Fruit fly (Drosophila melanogaster) whole organism, embryonic: ENCODE data around the gene CG9021.

Source experiments
- Adf1 ChIP-seq: fragments of 200-800 bp; sonication (Bioruptor generic); IDR thresholded peaks from 2 replicates; pipeline ENCODE4 v1.3.6; 2022; ENCODE audit warnings: missing biosample characterization, missing genetic modification characterization
- Atf3 ChIP-seq: fragments of 200-800 bp; sonication (Bioruptor generic); optimal IDR thresholded peaks from 3 replicates; lab custom pipeline; 2016; ENCODE audit warnings: missing biosample characterization, missing genetic modification characterization
- Atf6 ChIP-seq: fragments of 200-800 bp; sonication (Bioruptor generic); IDR thresholded peaks from 2 replicates; pipeline ENCODE4 v1.3.6; 2022; ENCODE audit warnings: missing biosample characterization, missing genetic modification characterization
- B-H2 ChIP-seq: fragments of 200-800 bp; sonication (Bioruptor generic); optimal IDR thresholded peaks from 2 replicates; lab custom pipeline; 2018; ENCODE audit warnings: missing biosample characterization, mild to moderate bottlenecking, missing genetic modification characterization
- Blimp-1 ChIP-seq: fragments of 200-800 bp; sonication (Bioruptor generic); optimal IDR thresholded peaks from 3 replicates; lab custom pipeline; 2018; ENCODE audit warnings: missing biosample characterization, missing genetic modification characterization, mild to moderate bottlenecking, moderate library complexity, missing genetic modification reagents
- CG10274 ChIP-seq: fragments of 200-800 bp; sonication (Bioruptor generic); optimal IDR thresholded peaks from 3 replicates; lab custom pipeline; 2017; ENCODE audit warnings: missing biosample characterization, mild to moderate bottlenecking, missing genetic modification characterization
- CG11695 ChIP-seq: fragments of 200-800 bp; sonication (Bioruptor generic); IDR thresholded peaks from 3 replicates; pipeline ENCODE4 v1.3.6; 2022; ENCODE audit warnings: missing biosample characterization, missing genetic modification characterization
- CG12219 ChIP-seq: fragments of 200-800 bp; sonication (Bioruptor generic); optimal IDR thresholded peaks from 3 replicates; lab custom pipeline; 2018; ENCODE audit warnings: missing biosample characterization, mild to moderate bottlenecking, missing genetic modification characterization
- CG12299 ChIP-seq: fragments of 200-800 bp; sonication (Bioruptor generic); optimal IDR thresholded peaks from 2 replicates; lab custom pipeline; 2018; ENCODE audit warnings: missing biosample characterization, mild to moderate bottlenecking, missing genetic modification characterization
- CG17361 ChIP-seq: fragments of 200-800 bp; sonication (Bioruptor generic); IDR thresholded peaks from 3 replicates; pipeline ENCODE4 v1.3.6; 2022; ENCODE audit warnings: missing biosample characterization, missing genetic modification characterization
- CG2120 ChIP-seq: fragments of 200-800 bp; sonication (Bioruptor generic); optimal IDR thresholded peaks from 3 replicates; lab custom pipeline; 2016; ENCODE audit warnings: missing biosample characterization, missing genetic modification characterization
- CG2712 ChIP-seq: fragments of 200-800 bp; optimal IDR thresholded peaks from 3 replicates; lab custom pipeline; 2019; ENCODE audit warnings: missing biosample characterization, mild to moderate bottlenecking, missing genetic modification characterization, moderate library complexity
- CG2875 ChIP-seq: fragments of 200-800 bp; sonication (Bioruptor generic); optimal IDR thresholded peaks from 2 replicates; lab custom pipeline; 2017; ENCODE audit warnings: missing biosample characterization, mild to moderate bottlenecking, missing genetic modification characterization, missing genetic modification reagents
- CG31224 ChIP-seq: fragments of 200-800 bp; sonication (Bioruptor generic); IDR thresholded peaks from 2 replicates; pipeline ENCODE4 v1.3.6; 2022; ENCODE audit warnings: missing biosample characterization, missing genetic modification characterization
- CG32532 ChIP-seq: fragments of 200-800 bp; sonication (Bioruptor generic); IDR thresholded peaks from 2 replicates; pipeline ENCODE4 v1.3.6; 2022; ENCODE audit warnings: missing biosample characterization, missing genetic modification characterization
- CG4730 ChIP-seq: fragments of 200-800 bp; sonication (Bioruptor generic); IDR thresholded peaks from 2 replicates; pipeline ENCODE4 v1.3.6; 2022; ENCODE audit warnings: missing biosample characterization, missing genetic modification characterization
- CG5180 ChIP-seq: fragments of 200-800 bp; sonication (Bioruptor generic); optimal IDR thresholded peaks from 3 replicates; lab custom pipeline; 2017; ENCODE audit warnings: missing biosample characterization, missing genetic modification characterization, mild to moderate bottlenecking, moderate library complexity, missing genetic modification reagents
- CG6813 ChIP-seq: fragments of 200-800 bp; sonication (Bioruptor generic); optimal IDR thresholded peaks from 2 replicates; lab custom pipeline; 2017; ENCODE audit warnings: missing biosample characterization, missing genetic modification characterization, mild to moderate bottlenecking, moderate library complexity, missing genetic modification reagents
- CG8281 ChIP-seq: fragments of 200-800 bp; sonication (Bioruptor generic); optimal IDR thresholded peaks from 2 replicates; lab custom pipeline; 2018; ENCODE audit warnings: missing biosample characterization, mild to moderate bottlenecking, missing genetic modification characterization, moderate library complexity
- CG8388 ChIP-seq: fragments of 200-800 bp; sonication (Bioruptor generic); optimal IDR thresholded peaks from 2 replicates; lab custom pipeline; 2019; ENCODE audit warnings: missing biosample characterization, mild to moderate bottlenecking, missing genetic modification characterization, moderate library complexity
- Camta ChIP-seq: fragments of 200-800 bp; sonication (Bioruptor generic); optimal IDR thresholded peaks from 2 replicates; lab custom pipeline; 2016; ENCODE audit warnings: missing biosample characterization, missing genetic modification characterization
- CkIIα-i1 ChIP-seq: fragments of 200-800 bp; sonication (Bioruptor generic); IDR thresholded peaks from 2 replicates; pipeline ENCODE4 v1.3.6; 2022; ENCODE audit warnings: missing biosample characterization, missing genetic modification characterization
- D19A ChIP-seq: fragments of 200-800 bp; optimal IDR thresholded peaks from 3 replicates; lab custom pipeline; 2019; ENCODE audit warnings: missing biosample characterization, mild to moderate bottlenecking, missing genetic modification characterization, moderate library complexity
- Doc2 ChIP-seq: fragments of 200-800 bp; sonication (Bioruptor generic); IDR thresholded peaks from 2 replicates; pipeline ENCODE4 v1.3.6; 2022; ENCODE audit warnings: missing biosample characterization, missing genetic modification characterization
- Fer2 ChIP-seq: fragments of 200-800 bp; sonication (Bioruptor generic); optimal IDR thresholded peaks from 2 replicates; lab custom pipeline; 2018; ENCODE audit warnings: missing biosample characterization, mild to moderate bottlenecking, missing genetic modification characterization, moderate library complexity
- Poxn ChIP-seq: fragments of 200-800 bp; sonication (Bioruptor generic); IDR thresholded peaks from 2 replicates; pipeline ENCODE4 v1.3.6; 2022; ENCODE audit warnings: missing biosample characterization, missing genetic modification characterization
- Rx ChIP-seq: fragments of 200-800 bp; sonication (Bioruptor generic); IDR thresholded peaks from 2 replicates; pipeline ENCODE4 v1.3.6; 2022; ENCODE audit warnings: missing biosample characterization, missing genetic modification characterization
- Side ChIP-seq: fragments of 200-800 bp; sonication (Bioruptor generic); optimal IDR thresholded peaks from 2 replicates; lab custom pipeline; 2016; ENCODE audit warnings: missing biosample characterization, missing genetic modification characterization
- Stat92E ChIP-seq, 3 experiments: fragments of >200 bp in 2 of 3; fragments of 200-800 bp in 1 of 3; sonication (Bioruptor generic) in 1 of 3; optimal IDR thresholded peaks; 2 replicates each; lab custom pipeline; 2017 to 2019; ENCODE audit warnings: missing biosample characterization in 3 of 3, missing genetic modification characterization in 3 of 3, mild to moderate bottlenecking in 1 of 3, moderate library complexity in 1 of 3
- aop ChIP-seq: fragments of 200-800 bp; sonication (Bioruptor generic); IDR thresholded peaks from 2 replicates; pipeline ENCODE4 v1.3.6; 2022; ENCODE audit warnings: missing biosample characterization, missing genetic modification characterization
- bcd ChIP-seq: fragments of 200-800 bp; sonication (Bioruptor generic); optimal IDR thresholded peaks from 2 replicates; lab custom pipeline; 2017; ENCODE audit warnings: missing biosample characterization, mild to moderate bottlenecking, missing genetic modification characterization
- bigmax ChIP-seq: fragments of 200-800 bp; sonication (Bioruptor generic); optimal IDR thresholded peaks from 2 replicates; lab custom pipeline; 2018; ENCODE audit warnings: missing biosample characterization, mild to moderate bottlenecking, missing genetic modification characterization
- btn ChIP-seq: fragments of 200-800 bp; sonication (Bioruptor generic); optimal IDR thresholded peaks from 2 replicates; lab custom pipeline; 2016; ENCODE audit warnings: missing biosample characterization, missing genetic modification characterization
- dan ChIP-seq: fragments of 200-800 bp; sonication (Bioruptor generic); IDR thresholded peaks from 2 replicates; pipeline ENCODE4 v1.3.6; 2022; ENCODE audit warnings: missing biosample characterization, missing genetic modification characterization
- fru ChIP-seq: fragments of >200 bp; optimal IDR thresholded peaks from 2 replicates; lab custom pipeline; 2017
- gcm ChIP-seq: fragments of 200-800 bp; sonication (Bioruptor generic); optimal IDR thresholded peaks from 2 replicates; lab custom pipeline; 2019; ENCODE audit warnings: missing biosample characterization, mild to moderate bottlenecking, missing genetic modification characterization, moderate library complexity
- gsb-n ChIP-seq: fragments of 200-800 bp; sonication (Bioruptor generic); optimal IDR thresholded peaks from 3 replicates; lab custom pipeline; 2018; ENCODE audit warnings: missing biosample characterization, mild to moderate bottlenecking, missing genetic modification characterization
- knrl ChIP-seq: fragments of 200-800 bp; sonication (Bioruptor generic); IDR thresholded peaks from 3 replicates; pipeline ENCODE4 v1.3.6; 2022; ENCODE audit warnings: missing biosample characterization, missing genetic modification characterization; ENCODE audit not compliant: partially characterized antibody
- lab ChIP-seq: fragments of 200-800 bp; sonication (Bioruptor generic); optimal IDR thresholded peaks from 3 replicates; lab custom pipeline; 2017; ENCODE audit warnings: missing biosample characterization, missing genetic modification characterization, mild to moderate bottlenecking, moderate library complexity, missing genetic modification reagents
- nerfin-2 ChIP-seq: fragments of 200-800 bp; sonication (Bioruptor generic); IDR thresholded peaks from 2 replicates; pipeline ENCODE4 v1.3.6; 2022; ENCODE audit warnings: missing biosample characterization, missing genetic modification characterization; ENCODE audit not compliant: partially characterized antibody
- peb ChIP-seq: fragments of 200-800 bp; sonication (Bioruptor generic); IDR thresholded peaks from 2 replicates; pipeline ENCODE4 v1.3.6; 2022; ENCODE audit warnings: missing biosample characterization, missing genetic modification characterization
- sd ChIP-seq: fragments of 200-800 bp; sonication (Bioruptor generic); optimal IDR thresholded peaks from 3 replicates; lab custom pipeline; 2018; ENCODE audit warnings: missing biosample characterization, mild to moderate bottlenecking, missing genetic modification characterization, moderate library complexity
- sima ChIP-seq: fragments of 200-800 bp; sonication (Bioruptor generic); optimal IDR thresholded peaks from 2 replicates; lab custom pipeline; 2016; ENCODE audit warnings: missing biosample characterization, missing genetic modification characterization
- sna ChIP-seq: fragments of 200-800 bp; sonication (Bioruptor generic); IDR thresholded peaks from 2 replicates; pipeline ENCODE4 v1.3.6; 2022; ENCODE audit warnings: missing biosample characterization, missing genetic modification characterization; ENCODE audit not compliant: partially characterized antibody
- sr ChIP-seq: fragments of 200-800 bp; sonication (Bioruptor generic); IDR thresholded peaks from 3 replicates; pipeline ENCODE4 v1.3.6; 2022; ENCODE audit warnings: missing biosample characterization, missing genetic modification characterization
- tin ChIP-seq: fragments of 200-800 bp; sonication (Bioruptor generic); optimal IDR thresholded peaks from 3 replicates; lab custom pipeline; 2016; ENCODE audit warnings: missing biosample characterization, missing genetic modification characterization
- ttk ChIP-seq: fragments of 200-800 bp; sonication (Bioruptor generic); IDR thresholded peaks from 2 replicates; pipeline ENCODE4 v2.1.2; 2022; ENCODE audit warnings: missing biosample characterization, missing genetic modification characterization
- twi ChIP-seq: fragments of 200-800 bp; optimal IDR thresholded peaks from 2 replicates; lab custom pipeline; 2019; ENCODE audit warnings: missing biosample characterization, mild to moderate bottlenecking, missing genetic modification characterization, moderate library complexity
- tx ChIP-seq: fragments of 200-800 bp; sonication (Bioruptor generic); optimal IDR thresholded peaks from 2 replicates; lab custom pipeline; 2016; ENCODE audit warnings: missing biosample characterization, missing genetic modification characterization
- yki ChIP-seq: fragments of >200 bp; optimal IDR thresholded peaks from 3 replicates; lab custom pipeline; 2018

The CG9021 gene

dm6 chr2L:5948775-5949526 lies 44.5 kb upstream of the CG9021 start, which contains the start of gene CG9044 (continued):
- TF ChIP-seq CG10274 (GFP tag; lab: Kevin White, UChicago), result no peak
- TF ChIP-seq CG5180 (GFP tag; lab: Kevin White, UChicago), result no peak
- no peak for TF ChIP-seq yki
- TF ChIP-seq Stat92E (GFP tag; optimal IDR thresholded peaks at IDR 0.05; lab: Kevin White, UChicago), result peak in 1 of 3 experiments; percentile 41
- no peak for TF ChIP-seq gcm
- TF ChIP-seq sr (GFP tag; lab: Robert Waterston, UW), result no peak
- no peak for TF ChIP-seq bcd (GFP tag; lab: Kevin White, UChicago)
- peak; percentile 87 for TF ChIP-seq nerfin-2
- no peak for TF ChIP-seq CkIIα-i1 (GFP tag; lab: Robert Waterston, UW)
- peak; percentile 93 for TF ChIP-seq sna
- peak; percentile 19 for TF ChIP-seq CG12299 (tag; lab: Kevin White, UChicago)
- peak; percentile 62 for TF ChIP-seq CG32532 (GFP tag; lab: Robert Waterston, UW)
- peak; percentile 39 for TF ChIP-seq tx (GFP tag; lab: Kevin White, UChicago)
- no peak for TF ChIP-seq D19A (tag; lab: Kevin White, UChicago)
- TF ChIP-seq Doc2, result no peak
- no peak; the same call in 1 of the 2 replicates for TF ChIP-seq CG4730 (GFP tag; lab: Robert Waterston, UW)
- 0 out of 2 replicates have a peak, but pooled peaks have one; percentile 21 for TF ChIP-seq CG31224 (GFP tag; lab: Robert Waterston, UW)
- no peak; the same call in 1 of the 3 replicates for TF ChIP-seq CG17361 (GFP tag; lab: Robert Waterston, UW)
- TF ChIP-seq Atf6, result no peak
- no peak for TF ChIP-seq CG6813 (GFP tag; lab: Kevin White, UChicago)
- no peak for TF ChIP-seq dan (GFP tag; lab: Robert Waterston, UW)
- no peak for TF ChIP-seq Poxn (GFP tag; lab: Robert Waterston, UW)
- TF ChIP-seq B-H2 (GFP tag; lab: Kevin White, UChicago), result no peak
- peak; percentile 37 for TF ChIP-seq Atf3
- peak; percentile 55 for TF ChIP-seq Side
- no peak for TF ChIP-seq ttk (GFP tag; lab: Robert Waterston, UW)
- peak; percentile 96 for TF ChIP-seq knrl (GFP tag; lab: Robert Waterston, UW)
- TF ChIP-seq Fer2 (tag; lab: Kevin White, UChicago), result no peak
- TF ChIP-seq aop (GFP tag; lab: Robert Waterston, UW), result no peak
- TF ChIP-seq Adf1 (GFP tag; lab: Robert Waterston, UW), result no peak
- TF ChIP-seq btn, result no peak
- TF ChIP-seq twi (tag; lab: Kevin White, UChicago), result no peak
- TF ChIP-seq Camta (GFP tag; lab: Kevin White, UChicago), result peak; percentile 42
- no peak for TF ChIP-seq CG8281 (tag; lab: Kevin White, UChicago)
- no peak for TF ChIP-seq sd
- no peak for TF ChIP-seq CG2875
- TF ChIP-seq CG2120 (GFP tag; lab: Kevin White, UChicago), result peak; percentile 83
- no peak for TF ChIP-seq Rx (GFP tag; lab: Robert Waterston, UW)
- TF ChIP-seq CG11695 (GFP tag; lab: Robert Waterston, UW), result no peak
- no peak for TF ChIP-seq CG8388
- no peak for TF ChIP-seq fru (lab: Kevin White, UChicago)
- TF ChIP-seq bigmax (GFP tag; lab: Kevin White, UChicago), result no peak
- no peak for TF ChIP-seq peb
- TF ChIP-seq CG2712 (tag; lab: Kevin White, UChicago), result peak; percentile 67
- no peak for TF ChIP-seq lab (GFP tag; lab: Kevin White, UChicago)
- no peak for TF ChIP-seq CG12219 (GFP tag; lab: Kevin White, UChicago)
- no peak for TF ChIP-seq gsb-n (tag; lab: Kevin White, UChicago)
- peak; percentile 36 for TF ChIP-seq tin (GFP tag; lab: Kevin White, UChicago)
- no peak for TF ChIP-seq sima (GFP tag; lab: Kevin White, UChicago)
- TF ChIP-seq Blimp-1 (GFP tag; lab: Kevin White, UChicago), result no peak
